Worm (Caenorhabditis elegans) whole organism, late embryonic: ENCODE measurements around the gene gtf-2H2C.

Source experiments
- F13H6.1 ChIP-seq: sonication (generic microtip); optimal IDR thresholded peaks from 2 replicates; lab custom pipeline; 2016; ENCODE audit warnings: missing genetic modification characterization, missing compliant biosample characterization
- K02D7.2 ChIP-seq: sonication (generic microtip); optimal IDR thresholded peaks from 2 replicates; lab custom pipeline; 2017; ENCODE audit warnings: mild to moderate bottlenecking, missing genetic modification characterization, missing compliant biosample characterization
- ceh-19 ChIP-seq: fragments of 200-800 bp; sonication (Bioruptor generic); optimal IDR thresholded peaks from 2 replicates; lab custom pipeline; 2018; ENCODE audit warnings: mild to moderate bottlenecking, missing genetic modification characterization, missing compliant biosample characterization
- ceh-22 ChIP-seq: sonication (generic microtip); optimal IDR thresholded peaks from 2 replicates; lab custom pipeline; 2017; ENCODE audit warnings: missing biosample characterization, missing genetic modification characterization
- ceh-31 ChIP-seq: sonication (generic microtip); optimal IDR thresholded peaks from 2 replicates; lab custom pipeline; 2016; ENCODE audit warnings: missing genetic modification characterization, missing compliant biosample characterization
- ceh-45 ChIP-seq: fragments of 200-800 bp; sonication (Bioruptor generic); IDR thresholded peaks from 2 replicates; pipeline ENCODE4 v1.3.6; 2022; ENCODE audit warnings: missing genetic modification reagents, missing genetic modification characterization, missing compliant biosample characterization
- ceh-48 ChIP-seq: sonication (generic microtip); optimal IDR thresholded peaks from 2 replicates; lab custom pipeline; 2016; ENCODE audit warnings: missing genetic modification characterization, inconsistent platforms, missing compliant biosample characterization
- ceh-6 ChIP-seq: fragments of 200-800 bp; sonication (Bioruptor generic); optimal IDR thresholded peaks from 2 replicates; lab custom pipeline; 2018; ENCODE audit warnings: mild to moderate bottlenecking, missing genetic modification characterization, missing compliant biosample characterization
- ceh-9 ChIP-seq: sonication (generic microtip); optimal IDR thresholded peaks from 2 replicates; lab custom pipeline; 2016; ENCODE audit warnings: mild to moderate bottlenecking, missing genetic modification characterization, inconsistent platforms, missing compliant biosample characterization
- che-1 ChIP-seq: sonication (generic microtip); optimal IDR thresholded peaks from 2 replicates; lab custom pipeline; 2016; ENCODE audit warnings: mild to moderate bottlenecking, missing genetic modification characterization, missing compliant biosample characterization
- dmd-4 ChIP-seq: sonication (generic microtip); optimal IDR thresholded peaks from 2 replicates; lab custom pipeline; 2016; ENCODE audit warnings: borderline replicate concordance, missing genetic modification characterization, missing compliant biosample characterization
- elt-2 ChIP-seq: sonication (generic microtip); optimal IDR thresholded peaks from 2 replicates; lab custom pipeline; 2016; ENCODE audit warnings: missing genetic modification reagents, missing genetic modification characterization, missing compliant biosample characterization
- eyg-1 ChIP-seq: sonication (generic microtip); optimal IDR thresholded peaks from 2 replicates; lab custom pipeline; 2016; ENCODE audit warnings: missing genotype, missing genetic modification characterization, missing compliant biosample characterization
- hlh-13 ChIP-seq: fragments of 200-800 bp; sonication (Bioruptor generic); optimal IDR thresholded peaks from 2 replicates; lab custom pipeline; 2018; ENCODE audit warnings: mild to moderate bottlenecking, missing genetic modification characterization, missing compliant biosample characterization
- hlh-30 ChIP-seq: sonication (generic microtip); optimal IDR thresholded peaks from 2 replicates; lab custom pipeline; 2017; ENCODE audit warnings: antibody characterized with exemption, missing genetic modification characterization, missing compliant biosample characterization; ENCODE audit not compliant: insufficient read depth
- lim-6 ChIP-seq: sonication (generic microtip); optimal IDR thresholded peaks from 2 replicates; lab custom pipeline; 2016; ENCODE audit warnings: missing genetic modification characterization, missing compliant biosample characterization
- lin-11 ChIP-seq: fragments of 200-800 bp; sonication (Bioruptor generic); optimal IDR thresholded peaks from 2 replicates; lab custom pipeline; 2018; ENCODE audit warnings: mild to moderate bottlenecking, missing genetic modification characterization, missing compliant biosample characterization
- nfya-1 ChIP-seq: sonication (generic microtip); optimal IDR thresholded peaks from 2 replicates; lab custom pipeline; 2017; ENCODE audit warnings: missing genetic modification characterization, mild to moderate bottlenecking, missing compliant biosample characterization, antibody characterized with exemption, moderate library complexity
- pat-9 ChIP-seq: fragments of 200-800 bp; sonication (Bioruptor generic); optimal IDR thresholded peaks from 2 replicates; lab custom pipeline; 2018; ENCODE audit warnings: mild to moderate bottlenecking, missing genetic modification characterization, moderate library complexity, missing compliant biosample characterization
- pax-1 ChIP-seq: fragments of 150-350 bp; optimal IDR thresholded peaks from 2 replicates; lab custom pipeline; 2014; ENCODE audit warnings: missing biosample characterization, missing genetic modification characterization
- pros-1 ChIP-seq: fragments of 150-350 bp; optimal IDR thresholded peaks from 2 replicates; lab custom pipeline; 2014; ENCODE audit warnings: missing biosample characterization, missing genetic modification reagents, missing genetic modification characterization
- sdc-2 ChIP-seq: sonication (generic microtip); optimal IDR thresholded peaks from 2 replicates; lab custom pipeline; 2016; ENCODE audit warnings: missing genotype, missing genetic modification characterization, missing compliant biosample characterization
- sox-4 ChIP-seq: sonication (generic microtip); optimal IDR thresholded peaks from 2 replicates; lab custom pipeline; 2017; ENCODE audit warnings: mild to moderate bottlenecking, missing genetic modification characterization, inconsistent platforms, missing compliant biosample characterization
- syd-9 ChIP-seq: sonication (generic microtip); optimal IDR thresholded peaks from 2 replicates; lab custom pipeline; 2016; ENCODE audit warnings: mild to moderate bottlenecking, missing genetic modification characterization, moderate library complexity, missing compliant biosample characterization
- tbx-7 ChIP-seq: sonication (generic microtip); optimal IDR thresholded peaks from 2 replicates; lab custom pipeline; 2016; ENCODE audit warnings: missing genotype, missing genetic modification characterization, missing compliant biosample characterization
- unc-42 ChIP-seq: sonication (generic microtip); optimal IDR thresholded peaks from 2 replicates; lab custom pipeline; 2016; ENCODE audit warnings: missing genotype, missing genetic modification characterization, missing compliant biosample characterization
- unc-55 ChIP-seq: sonication (generic microtip); optimal IDR thresholded peaks from 2 replicates; lab custom pipeline; 2017; ENCODE audit warnings: missing biosample characterization, missing genetic modification reagents, missing genetic modification characterization
- unc-86 ChIP-seq: sonication (generic microtip); optimal IDR thresholded peaks from 2 replicates; lab custom pipeline; 2016; ENCODE audit warnings: missing genetic modification characterization, missing compliant biosample characterization
- zip-5 ChIP-seq: sonication (generic microtip); optimal IDR thresholded peaks from 2 replicates; lab custom pipeline; 2016; ENCODE audit warnings: missing genetic modification characterization, missing compliant biosample characterization
- ztf-16 ChIP-seq: sonication (generic microtip); optimal IDR thresholded peaks from 2 replicates; lab custom pipeline; 2017; ENCODE audit warnings: missing genetic modification characterization, missing compliant biosample characterization

The gtf-2H2C gene

ce11 chrIII:10120076-10120831 lies 29.7 kb upstream of the gtf-2H2C start, which contains the start of the genes gtf-2H3 and ham-3:
gtf-2H3 (minus strand) TSS chrIII:10120148.
ham-3 (plus strand) TSS chrIII:10120781.
- TF ChIP-seq tbx-7 (tag; lab: Kevin White, UChicago) (no peak), che-1 (tag; lab: Kevin White, UChicago) (no peak), ceh-48 (tag; lab: Kevin White, UChicago) (peak; percentile 90), ceh-31 (peak; percentile 28), pros-1 (tag; lab: Kevin White, UChicago) (no peak), unc-42 (tag; lab: Kevin White, UChicago) (peak; percentile 16), ceh-45 (GFP tag; lab: Robert Waterston, UW) (no peak), nfya-1 (tag; lab: Kevin White, UChicago) (no peak)

ce11 chrIII:10118818-10119217 lies 28.2 kb upstream of the gtf-2H2C start, which contains the start of gene ZK1128.3:
ZK1128.3 (minus strand) TSS chrIII:10118918.
- TF ChIP-seq lim-6 (tag; lab: Kevin White, UChicago) (no peak), pax-1 (tag; lab: Kevin White, UChicago) (no peak), ceh-9 (tag; lab: Kevin White, UChicago) (no peak), nfya-1 (tag; lab: Kevin White, UChicago) (no peak), sox-4 (tag; lab: Kevin White, UChicago) (no peak), pat-9 (tag; lab: Kevin White, UChicago) (no peak), che-1 (tag; lab: Kevin White, UChicago) (no peak), hlh-30 (tag; lab: Kevin White, UChicago) (no peak), F13H6.1 (tag; lab: Kevin White, UChicago) (no peak), syd-9 (tag; lab: Kevin White, UChicago) (no peak), ceh-6 (GFP tag; lab: Kevin White, UChicago) (no peak), dmd-4 (no peak), zip-5 (no peak), sdc-2 (tag; lab: Kevin White, UChicago) (no peak), ztf-16 (tag; lab: Kevin White, UChicago) (no peak), lin-11 (tag; lab: Kevin White, UChicago) (no peak), ceh-19 (GFP tag; lab: Kevin White, UChicago) (no peak)

- TF ChIP-seq unc-42 (tag; lab: Kevin White, UChicago): peak; percentile 13
- no peak for TF ChIP-seq ceh-48 (tag; lab: Kevin White, UChicago)
- TF ChIP-seq, all 69 proteins: peak for 1
Observed at ce11 chrIII:10114662-10115061, 24.1 kb upstream of the gtf-2H2C start, which contains the start of the genes ZK1128.1 and mett-10. ZK1128.1 (minus strand) TSS chrIII:10114760. mett-10 (plus strand) TSS chrIII:10115036.

- TF ChIP-seq elt-2 (tag; lab: Kevin White, UChicago) (no peak), dmd-4 (no peak), unc-55 (GFP tag; lab: Kevin White, UChicago) (no peak), unc-86 (tag; lab: Kevin White, UChicago) (no peak), eyg-1 (tag; lab: Kevin White, UChicago) (no peak), ceh-31 (no peak), ceh-48 (tag; lab: Kevin White, UChicago) (no peak), K02D7.2 (no peak)
- TF ChIP-seq, all 69 proteins: peak for 0
Observed at ce11 chrIII:10112958-10113357, 22.4 kb upstream of the gtf-2H2C start, which contains the start of gene vps-29. vps-29 (minus strand) TSS chrIII:10113058.

- TF ChIP-seq hlh-13 (GFP tag; lab: Kevin White, UChicago) (no peak), F13H6.1 (tag; lab: Kevin White, UChicago) (no peak), ceh-22 (no peak)
- TF ChIP-seq, all 69 proteins: peak for 0
Observed at ce11 chrIII:10108995-10109394, 18.4 kb upstream of the gtf-2H2C start, which contains the start of gene T16H12.9. T16H12.9 (plus strand) TSS chrIII:10109295.
